Worm (Caenorhabditis elegans) whole organism, early embryonic: ENCODE results near the gene srj-7.

Experiments used
- B0310.2 ChIP-seq: sonication (generic microtip); optimal IDR thresholded peaks from 2 replicates; lab custom pipeline; 2016; ENCODE audit warnings: mild to moderate bottlenecking, missing genetic modification characterization, missing compliant biosample characterization
- F13C5.2 ChIP-seq: sonication (generic microtip); optimal IDR thresholded peaks from 2 replicates; lab custom pipeline; 2017; ENCODE audit warnings: mild to moderate bottlenecking, missing genetic modification characterization, inconsistent platforms, missing compliant biosample characterization
- aly-1 ChIP-seq: sonication (generic microtip); optimal IDR thresholded peaks from 2 replicates; lab custom pipeline; 2016; ENCODE audit warnings: missing genetic modification characterization, missing compliant biosample characterization
- ama-1 ChIP-seq: fragments of 150-350 bp; optimal IDR thresholded peaks from 2 replicates; lab custom pipeline; 2014
- ceh-13 ChIP-seq: fragments of 200-800 bp; sonication (Bioruptor generic); optimal IDR thresholded peaks from 2 replicates; lab custom pipeline; 2018; ENCODE audit warnings: mild to moderate bottlenecking, missing genetic modification characterization, missing compliant biosample characterization
- ceh-36 ChIP-seq: sonication (generic microtip); optimal IDR thresholded peaks from 2 replicates; lab custom pipeline; 2016; ENCODE audit warnings: missing genetic modification characterization, inconsistent platforms, missing compliant biosample characterization
- ets-7 ChIP-seq: sonication (generic microtip); optimal IDR thresholded peaks from 2 replicates; lab custom pipeline; 2016; ENCODE audit warnings: missing genotype, missing genetic modification characterization, missing compliant biosample characterization
- flt-1 ChIP-seq: fragments of 200-800 bp; sonication (Bioruptor generic); IDR thresholded peaks from 2 replicates; pipeline ENCODE4 v1.3.6; 2022; ENCODE audit warnings: missing genetic modification characterization, missing compliant biosample characterization
- hmbx-1 ChIP-seq: sonication (generic microtip); optimal IDR thresholded peaks from 2 replicates; lab custom pipeline; 2016; ENCODE audit warnings: mild to moderate bottlenecking, missing genetic modification characterization, missing compliant biosample characterization
- hmg-4 ChIP-seq: fragments of 200-800 bp; sonication (Bioruptor generic); optimal IDR thresholded peaks from 2 replicates; lab custom pipeline; 2018; ENCODE audit warnings: mild to moderate bottlenecking, missing genetic modification characterization, missing compliant biosample characterization
- hnd-1 ChIP-seq: sonication (generic microtip); optimal IDR thresholded peaks from 2 replicates; lab custom pipeline; 2016; ENCODE audit warnings: missing genetic modification characterization, missing compliant biosample characterization
- pes-1 ChIP-seq: fragments of 200-800 bp; sonication (Bioruptor generic); IDR thresholded peaks from 2 replicates; pipeline ENCODE4 v1.3.6; 2022; ENCODE audit warnings: missing genetic modification reagents, missing genetic modification characterization, missing compliant biosample characterization
- scrt-1 ChIP-seq: fragments of 200-800 bp; sonication (Bioruptor generic); IDR thresholded peaks from 2 replicates; pipeline ENCODE4 v1.3.6; 2022; ENCODE audit warnings: missing genetic modification characterization, missing compliant biosample characterization
- sea-1 ChIP-seq: fragments of 200-800 bp; sonication (Bioruptor generic); conservative IDR thresholded peaks from 2 replicates; pipeline ENCODE4 v1.3.6; 2022; ENCODE audit warnings: missing genetic modification characterization, missing compliant biosample characterization
- tbx-11 ChIP-seq: fragments of 200-800 bp; sonication (Bioruptor generic); IDR thresholded peaks from 2 replicates; pipeline ENCODE4 v1.3.6; 2022; ENCODE audit warnings: missing genetic modification characterization, missing compliant biosample characterization
- tbx-37 ChIP-seq: fragments of 200-800 bp; sonication (Bioruptor generic); conservative IDR thresholded peaks from 2 replicates; pipeline ENCODE4 v1.3.6; 2022; ENCODE audit warnings: missing genetic modification reagents, missing genetic modification characterization, missing compliant biosample characterization
- tra-4 ChIP-seq: sonication (generic microtip); optimal IDR thresholded peaks from 2 replicates; lab custom pipeline; 2017; ENCODE audit warnings: missing genetic modification characterization, missing compliant biosample characterization

The srj-7 gene

ce11 chrV:3250153-3250552 lies 5.3 kb downstream of the srj-7 start, which contains the start of gene T28A11.13:
TSS of gene T28A11.13 (minus strand) at chrV:3250253.
- TF ChIP-seq tbx-11 (GFP tag; lab: Robert Waterston, UW) = no peak
- TF ChIP-seq hmbx-1 (tag; lab: Kevin White, UChicago) = no peak
- TF ChIP-seq scrt-1 (GFP tag; lab: Robert Waterston, UW) = no peak
- no peak for TF ChIP-seq pes-1
- TF ChIP-seq ama-1 (lab: Kevin White, UChicago) = no peak
- no peak for TF ChIP-seq ceh-13 (GFP tag; lab: Kevin White, UChicago)
- TF ChIP-seq tra-4 (tag; lab: Kevin White, UChicago) = no peak
- TF ChIP-seq sea-1 (GFP tag; lab: Robert Waterston, UW) = no peak
- no peak for TF ChIP-seq ceh-36
- no peak for TF ChIP-seq ets-7
- TF ChIP-seq hnd-1 (tag; lab: Kevin White, UChicago) = no peak
- no peak for TF ChIP-seq B0310.2
- no peak for TF ChIP-seq hmg-4
- TF ChIP-seq F13C5.2 = no peak
- TF ChIP-seq tbx-37 (GFP tag; lab: Robert Waterston, UW) = no peak
- TF ChIP-seq aly-1 (tag; lab: Kevin White, UChicago) = no peak
- no peak for TF ChIP-seq flt-1 (GFP tag; lab: Robert Waterston, UW)

- TF ChIP-seq hmg-4 = no peak
- no peak for TF ChIP-seq hnd-1 (tag; lab: Kevin White, UChicago)
- TF ChIP-seq ceh-13 (GFP tag; lab: Kevin White, UChicago) = no peak
- no peak for TF ChIP-seq ceh-36
- no peak for TF ChIP-seq scrt-1 (GFP tag; lab: Robert Waterston, UW)
Observed at ce11 chrV:3256051-3256450, 11.2 kb downstream of the srj-7 start, which contains the start of gene srt-63. TSS of gene srt-63 (minus strand) at chrV:3256151.

- no peak for TF ChIP-seq sea-1 (GFP tag; lab: Robert Waterston, UW)
- no peak for TF ChIP-seq aly-1 (tag; lab: Kevin White, UChicago)
- no peak for TF ChIP-seq hmbx-1 (tag; lab: Kevin White, UChicago)
- TF ChIP-seq tra-4 (tag; lab: Kevin White, UChicago) = no peak
- TF ChIP-seq flt-1 (GFP tag; lab: Robert Waterston, UW) = no peak
- TF ChIP-seq ceh-13 (GFP tag; lab: Kevin White, UChicago) = no peak
- no peak for TF ChIP-seq tbx-11 (GFP tag; lab: Robert Waterston, UW)
- no peak for TF ChIP-seq tbx-37 (GFP tag; lab: Robert Waterston, UW)
- no peak for TF ChIP-seq hmg-4
- no peak for TF ChIP-seq hnd-1 (tag; lab: Kevin White, UChicago)
- TF ChIP-seq ets-7 = no peak
Observed at ce11 chrV:3256809-3257208, 12.0 kb downstream of the srj-7 start.

- TF ChIP-seq ets-7 (no peak), B0310.2 (no peak), flt-1 (GFP tag; lab: Robert Waterston, UW) (no peak), tbx-11 (GFP tag; lab: Robert Waterston, UW) (no peak), pes-1 (no peak), aly-1 (tag; lab: Kevin White, UChicago) (no peak), scrt-1 (GFP tag; lab: Robert Waterston, UW) (no peak), tbx-37 (GFP tag; lab: Robert Waterston, UW) (no peak), F13C5.2 (no peak), hmbx-1 (tag; lab: Kevin White, UChicago) (no peak), ama-1 (lab: Kevin White, UChicago) (no peak)
Observed at ce11 chrV:3257277-3257676, 12.5 kb downstream of the srj-7 start, which contains the start of gene T28A11.22. TSS of gene T28A11.22 (plus strand) at chrV:3257577.

ce11 chrV:3259168-3259622 lies 14.4 kb downstream of the srj-7 start, which contains the start of gene T28A11.16:
TSS of gene T28A11.16 (minus strand) at chrV:3259218.
- TF ChIP-seq hmg-4 (no peak), ama-1 (lab: Kevin White, UChicago) (no peak), tbx-37 (GFP tag; lab: Robert Waterston, UW) (no peak), hmbx-1 (tag; lab: Kevin White, UChicago) (no peak), hnd-1 (tag; lab: Kevin White, UChicago) (no peak), B0310.2 (no peak), scrt-1 (GFP tag; lab: Robert Waterston, UW) (no peak)

ce11 chrV:3260075-3260474 lies 15.3 kb downstream of the srj-7 start, which contains the start of gene srbc-5:
TSS of gene srbc-5 (plus strand) at chrV:3260375.
- no peak for TF ChIP-seq ets-7
- no peak for TF ChIP-seq ceh-13 (GFP tag; lab: Kevin White, UChicago)

- no peak for TF ChIP-seq ama-1 (lab: Kevin White, UChicago)
- TF ChIP-seq tbx-37 (GFP tag; lab: Robert Waterston, UW) = no peak
- TF ChIP-seq hmg-4 = no peak
- no peak for TF ChIP-seq B0310.2
- TF ChIP-seq hnd-1 (tag; lab: Kevin White, UChicago) = no peak
- TF ChIP-seq aly-1 (tag; lab: Kevin White, UChicago) = no peak
- no peak for TF ChIP-seq hmbx-1 (tag; lab: Kevin White, UChicago)
- no peak for TF ChIP-seq ets-7
- TF ChIP-seq ceh-13 (GFP tag; lab: Kevin White, UChicago) = no peak
- TF ChIP-seq pes-1 = no peak
- no peak for TF ChIP-seq flt-1 (GFP tag; lab: Robert Waterston, UW)
- no peak for TF ChIP-seq scrt-1 (GFP tag; lab: Robert Waterston, UW)
- no peak for TF ChIP-seq F13C5.2
- TF ChIP-seq tra-4 (tag; lab: Kevin White, UChicago) = no peak
- no peak for TF ChIP-seq ceh-36
Observed at ce11 chrV:3266189-3266588, 21.4 kb downstream of the srj-7 start, which contains the start of gene T28A11.17. TSS of gene T28A11.17 (minus strand) at chrV:3266289.

- no peak for TF ChIP-seq flt-1 (GFP tag; lab: Robert Waterston, UW)
- TF ChIP-seq tbx-37 (GFP tag; lab: Robert Waterston, UW) = no peak
- no peak for TF ChIP-seq ets-7
- TF ChIP-seq F13C5.2 = no peak
- TF ChIP-seq pes-1 = no peak
- TF ChIP-seq scrt-1 (GFP tag; lab: Robert Waterston, UW) = no peak
- no peak for TF ChIP-seq hmg-4
Observed at ce11 chrV:3267950-3268349, 23.1 kb downstream of the srj-7 start, which contains the start of gene T28A11.18. TSS of gene T28A11.18 (minus strand) at chrV:3268050.
